Worm (Caenorhabditis elegans) whole organism, L4 larva: ENCODE results near the gene dlc-2.

Experiments
- F10B5.3 ChIP-seq: sonication (generic microtip); optimal IDR thresholded peaks from 2 replicates; lab custom pipeline; 2016; ENCODE audit warnings: mild to moderate bottlenecking, missing genetic modification characterization, missing compliant biosample characterization
- ZK546.5 ChIP-seq, 2 experiments: sonication (generic microtip); optimal IDR thresholded peaks; 2 replicates each; lab custom pipeline; 2017; ENCODE audit warnings: missing biosample characterization in 2 of 2, missing genetic modification characterization in 2 of 2
- ama-1 ChIP-seq: fragments of 150-350 bp; optimal IDR thresholded peaks from 2 replicates; lab custom pipeline; 2014; ENCODE audit warnings: inconsistent platforms, mixed read lengths
- ceh-82 ChIP-seq: sonication (generic microtip); optimal IDR thresholded peaks from 2 replicates; lab custom pipeline; 2017; ENCODE audit warnings: missing biosample characterization, missing genetic modification characterization
- egl-27 ChIP-seq: sonication (generic microtip); optimal IDR thresholded peaks from 3 replicates; lab custom pipeline; 2017; ENCODE audit warnings: missing biosample characterization, missing genetic modification reagents, missing genetic modification characterization
- nhr-237 ChIP-seq: sonication (generic microtip); optimal IDR thresholded peaks from 2 replicates; lab custom pipeline; 2017; ENCODE audit warnings: missing biosample characterization, missing genetic modification characterization
- pha-4 ChIP-seq, 2 experiments: fragments of 150-350 bp in 1 of 2; fragments of 200-800 bp in 1 of 2; sonication (Bioruptor generic) in 1 of 2; IDR thresholded peaks in 1 of 2; optimal IDR thresholded peaks in 1 of 2; 2 replicates each; pipeline versions ENCODE4 v1.3.6 to Lab custom; 2014 to 2022; ENCODE audit warnings: missing genetic modification characterization in 2 of 2, missing genetic modification reagents in 2 of 2, missing biosample characterization in 1 of 2, missing compliant biosample characterization in 1 of 2
- tag-97 ChIP-seq: fragments of 200-800 bp; sonication (Bioruptor generic); IDR thresholded peaks from 2 replicates; pipeline ENCODE4 v1.3.6; 2022; ENCODE audit warnings: missing genetic modification characterization, missing compliant biosample characterization
- unc-62 ChIP-seq, 3 experiments: fragments of 150-350 bp in 1 of 3; sonication (generic microtip); optimal IDR thresholded peaks in 2 of 3; peaks in 1 of 3; 1 replicate in 1 of 3; 2 replicates in 2 of 3; lab custom pipeline; 2014 to 2017; ENCODE audit warnings: missing biosample characterization in 3 of 3, missing genetic modification characterization in 3 of 3, missing genetic modification reagents in 3 of 3, missing genotype in 1 of 3
- ztf-11 ChIP-seq: fragments of 150-350 bp; optimal IDR thresholded peaks from 2 replicates; lab custom pipeline; 2014; ENCODE audit warnings: missing biosample characterization, missing genetic modification characterization

- TF ChIP-seq pha-4 (GFP tag; IDR thresholded peaks at IDR 0.05; lab: Robert Waterston, UW) (no peak), pha-4 (tag; optimal IDR thresholded peaks at IDR 0.05; lab: Kevin White, UChicago) (no peak), F10B5.3 (tag; lab: Kevin White, UChicago) (no peak), nhr-237 (no peak), tag-97 (GFP tag; lab: Robert Waterston, UW) (no peak), ama-1 (no peak), ceh-82 (tag; lab: Kevin White, UChicago) (no peak), ZK546.5 (tag; optimal IDR thresholded peaks at IDR 0.05; lab: Kevin White, UChicago) (no peak), egl-27 (tag; lab: Kevin White, UChicago) (no peak), unc-62 (GFP tag; optimal IDR thresholded peaks at IDR 0.05 in 1 of 2; lab: Kevin White, UChicago) (no peak), unc-62 (tag; optimal IDR thresholded peaks at IDR 0.05; lab: Kevin White, UChicago) (no peak), ztf-11 (tag; lab: Kevin White, UChicago) (no peak)
Observed at ce11 chrIV:12143231-12143630, 31.9 kb upstream of the dlc-2 start, which contains the start of gene B0001.5.
